Worm (Caenorhabditis elegans) whole organism, midembryonic: Measurements from ENCODE around the gene srw-14.

ENCODE experiments used
- T22C8.4 ChIP-seq: fragments of 200-800 bp; sonication (Bioruptor generic); IDR thresholded peaks from 2 replicates; pipeline ENCODE4 v1.3.6; 2022; ENCODE audit warnings: missing genetic modification characterization, missing compliant biosample characterization
- cog-1 ChIP-seq: sonication (generic microtip); optimal IDR thresholded peaks from 2 replicates; lab custom pipeline; 2016; ENCODE audit warnings: missing genetic modification characterization, missing compliant biosample characterization
- flt-1 ChIP-seq: fragments of 200-800 bp; sonication (Bioruptor generic); IDR thresholded peaks from 2 replicates; pipeline ENCODE4 v1.3.6; 2022; ENCODE audit warnings: missing genetic modification characterization, missing compliant biosample characterization
- klf-2 ChIP-seq: fragments of 200-800 bp; sonication (Bioruptor generic); conservative IDR thresholded peaks from 2 replicates; pipeline ENCODE4 v1.3.6; 2022; ENCODE audit warnings: missing genetic modification reagents, missing genetic modification characterization, missing compliant biosample characterization
- med-1 ChIP-seq: sonication (generic microtip); optimal IDR thresholded peaks from 2 replicates; lab custom pipeline; 2017; ENCODE audit warnings: missing genetic modification characterization, mild to moderate bottlenecking, missing compliant biosample characterization, antibody characterized with exemption, missing genetic modification reagents; ENCODE audit not compliant: insufficient read depth
- ref-1 ChIP-seq: fragments of 200-800 bp; sonication (Bioruptor generic); conservative IDR thresholded peaks from 2 replicates; pipeline ENCODE4 v1.3.6; 2022; ENCODE audit warnings: missing genetic modification reagents, missing genetic modification characterization, missing compliant biosample characterization
- tab-1 ChIP-seq: fragments of 200-800 bp; sonication (Bioruptor generic); IDR thresholded peaks from 2 replicates; pipeline ENCODE4 v1.3.6; 2022; ENCODE audit warnings: missing genetic modification characterization, missing compliant biosample characterization
- ztf-23 ChIP-seq: fragments of 200-800 bp; sonication (Bioruptor generic); IDR thresholded peaks from 2 replicates; pipeline ENCODE4 v1.3.6; 2022; ENCODE audit warnings: missing genetic modification reagents, missing genetic modification characterization, missing compliant biosample characterization
- ztf-29 ChIP-seq: fragments of 200-800 bp; sonication (Bioruptor generic); IDR thresholded peaks from 2 replicates; pipeline ENCODE4 v1.3.6; 2022; ENCODE audit warnings: missing genetic modification reagents, missing genetic modification characterization, missing compliant biosample characterization

ce11 chrV:15259049-15259448, 33.3 kb downstream of the srw-14 start, which contains the start of gene srsx-37:
- TF ChIP-seq klf-2 (GFP tag; lab: Robert Waterston, UW) (no peak), ztf-23 (GFP tag; lab: Robert Waterston, UW) (no peak), ztf-29 (GFP tag; lab: Robert Waterston, UW) (no peak), tab-1 (GFP tag; lab: Robert Waterston, UW) (no peak), ref-1 (GFP tag; lab: Robert Waterston, UW) (no peak), cog-1 (tag; lab: Kevin White, UChicago) (no peak), T22C8.4 (GFP tag; lab: Robert Waterston, UW) (no peak), flt-1 (GFP tag; lab: Robert Waterston, UW) (no peak), med-1 (GFP tag; lab: Kevin White, UChicago) (no peak)
